Worm (Caenorhabditis elegans) whole organism, young adult: ENCODE results near the gene C14B1.12.

ENCODE experiments used
- B0019.2 ChIP-seq: fragments of 200-800 bp; sonication (Bioruptor generic); conservative IDR thresholded peaks from 2 replicates; pipeline ENCODE4 v1.3.6; 2022; ENCODE audit warnings: missing genetic modification reagents, missing genetic modification characterization, missing compliant biosample characterization
- B0261.1 ChIP-seq: sonication (generic microtip); optimal IDR thresholded peaks from 2 replicates; lab custom pipeline; 2016; ENCODE audit warnings: mild to moderate bottlenecking, missing genetic modification characterization, moderate library complexity, missing compliant biosample characterization
- F10E7.11 ChIP-seq: sonication (generic microtip); optimal IDR thresholded peaks from 2 replicates; lab custom pipeline; 2017; ENCODE audit warnings: mild to moderate bottlenecking, missing genetic modification characterization, moderate library complexity, missing compliant biosample characterization
- F22D6.2 ChIP-seq: sonication (generic microtip); optimal IDR thresholded peaks from 2 replicates; lab custom pipeline; 2016; ENCODE audit warnings: mild to moderate bottlenecking, missing genetic modification characterization, missing compliant biosample characterization
- F49E8.2 ChIP-seq: sonication (generic microtip); optimal IDR thresholded peaks from 3 replicates; lab custom pipeline; 2017; ENCODE audit warnings: missing genetic modification characterization, mild to moderate bottlenecking, missing compliant biosample characterization, antibody characterized with exemption, moderate library complexity; ENCODE audit not compliant: insufficient read depth
- F57A8.1 ChIP-seq: fragments of 200-800 bp; sonication (Bioruptor generic); optimal IDR thresholded peaks from 2 replicates; lab custom pipeline; 2018; ENCODE audit warnings: mild to moderate bottlenecking, missing genetic modification characterization, moderate library complexity, missing compliant biosample characterization
- T07F8.4 ChIP-seq: sonication (generic microtip); optimal IDR thresholded peaks from 2 replicates; lab custom pipeline; 2016; ENCODE audit warnings: mild to moderate bottlenecking, missing genetic modification characterization, moderate library complexity, missing compliant biosample characterization
- T26A5.8 ChIP-seq: sonication (generic microtip); optimal IDR thresholded peaks from 2 replicates; lab custom pipeline; 2016; ENCODE audit warnings: missing genetic modification characterization, missing compliant biosample characterization
- Y56A3A.18 ChIP-seq: fragments of 200-800 bp; sonication (Bioruptor generic); IDR thresholded peaks from 2 replicates; pipeline ENCODE4 v1.3.6; 2022; ENCODE audit warnings: missing genetic modification reagents, missing genetic modification characterization, missing compliant biosample characterization
- akir-1 ChIP-seq: fragments of 200-800 bp; sonication (Bioruptor generic); optimal IDR thresholded peaks from 2 replicates; lab custom pipeline; 2018; ENCODE audit warnings: mild to moderate bottlenecking, missing genetic modification characterization, moderate library complexity, missing compliant biosample characterization
- ama-1 ChIP-seq, 3 experiments: fragments of 150-350 bp in 1 of 3; sonication (generic microtip) in 2 of 3; optimal IDR thresholded peaks; 2 replicates each; lab custom pipeline; 2014 to 2018; ENCODE audit warnings: missing biosample characterization in 2 of 3, missing genetic modification characterization in 2 of 3, missing genetic modification reagents in 2 of 3
- attf-6 ChIP-seq: fragments of 200-800 bp; sonication (Bioruptor generic); IDR thresholded peaks from 2 replicates; pipeline ENCODE4 v1.3.6; 2022; ENCODE audit warnings: missing genetic modification reagents, missing genetic modification characterization, missing compliant biosample characterization
- cebp-1 ChIP-seq, 2 experiments: fragments of 200-800 bp in 1 of 2; sonication (Bioruptor generic) in 1 of 2; sonication (generic microtip) in 1 of 2; IDR thresholded peaks in 1 of 2; optimal IDR thresholded peaks in 1 of 2; 2 replicates each; pipeline versions ENCODE4 v1.3.6 to Lab custom; 2017 to 2022; ENCODE audit warnings: missing compliant biosample characterization in 2 of 2, missing genetic modification characterization in 2 of 2, mild to moderate bottlenecking in 1 of 2, missing genetic modification reagents in 1 of 2, moderate library complexity in 1 of 2
- ceh-100 ChIP-seq: fragments of 200-800 bp; sonication (Bioruptor generic); IDR thresholded peaks from 2 replicates; pipeline ENCODE4 v1.3.6; 2022; ENCODE audit warnings: missing genetic modification reagents, missing genetic modification characterization, missing compliant biosample characterization
- ceh-58 ChIP-seq: fragments of 200-800 bp; sonication (Bioruptor generic); IDR thresholded peaks from 2 replicates; pipeline ENCODE4 v1.3.6; 2022; ENCODE audit warnings: missing genetic modification characterization, missing compliant biosample characterization
- dpl-1 ChIP-seq: fragments of 150-350 bp; optimal IDR thresholded peaks from 2 replicates; lab custom pipeline; 2014; ENCODE audit warnings: missing biosample characterization, missing genetic modification reagents, missing genetic modification characterization
- egl-18 ChIP-seq: fragments of 200-800 bp; sonication (Bioruptor generic); IDR thresholded peaks from 2 replicates; pipeline ENCODE4 v1.3.6; 2022; ENCODE audit warnings: missing genetic modification reagents, missing genetic modification characterization, missing compliant biosample characterization
- egl-44 ChIP-seq: fragments of 200-800 bp; sonication (Bioruptor generic); IDR thresholded peaks from 2 replicates; pipeline ENCODE4 v1.3.6; 2022; ENCODE audit warnings: missing genetic modification reagents, missing genetic modification characterization, missing compliant biosample characterization
- egrh-3 ChIP-seq: fragments of 200-800 bp; sonication (Bioruptor generic); IDR thresholded peaks from 2 replicates; pipeline ENCODE4 v1.3.6; 2022; ENCODE audit warnings: missing genetic modification reagents, missing genetic modification characterization, missing compliant biosample characterization
- ekl-4 ChIP-seq: fragments of 200-800 bp; sonication (Bioruptor generic); IDR thresholded peaks from 2 replicates; pipeline ENCODE4 v1.3.6; 2022; ENCODE audit warnings: missing genetic modification reagents, missing genetic modification characterization, missing compliant biosample characterization
- ets-4 ChIP-seq: fragments of 200-800 bp; sonication (Bioruptor generic); optimal IDR thresholded peaks from 2 replicates; lab custom pipeline; 2018; ENCODE audit warnings: mild to moderate bottlenecking, missing genetic modification characterization, missing compliant biosample characterization
- him-1 ChIP-seq: sonication (generic microtip); optimal IDR thresholded peaks from 2 replicates; lab custom pipeline; 2016; ENCODE audit warnings: missing genotype, missing genetic modification reagents, missing genetic modification characterization, missing compliant biosample characterization
- hmg-20 ChIP-seq: fragments of 200-800 bp; sonication (Bioruptor generic); IDR thresholded peaks from 2 replicates; pipeline ENCODE4 v1.3.6; 2022; ENCODE audit warnings: missing genetic modification reagents, missing genetic modification characterization, missing compliant biosample characterization
- hrde-1 ChIP-seq: sonication (generic microtip); optimal IDR thresholded peaks from 2 replicates; lab custom pipeline; 2016; ENCODE audit warnings: missing genetic modification characterization, mild to moderate bottlenecking, missing compliant biosample characterization, moderate library complexity, missing genotype, missing genetic modification reagents, borderline replicate concordance
- hsf-1 ChIP-seq: fragments of 200-800 bp; sonication (Bioruptor generic); IDR thresholded peaks from 2 replicates; pipeline ENCODE4 v1.3.6; 2022; ENCODE audit warnings: missing genetic modification reagents, missing genetic modification characterization, missing compliant biosample characterization
- let-526 ChIP-seq: fragments of 200-800 bp; sonication (Bioruptor generic); IDR thresholded peaks from 2 replicates; pipeline ENCODE4 v1.3.6; 2022; ENCODE audit warnings: missing genetic modification reagents, missing genetic modification characterization, missing compliant biosample characterization
- let-607 ChIP-seq, 2 experiments: fragments of 200-800 bp in 1 of 2; sonication (Bioruptor generic) in 1 of 2; sonication (generic microtip) in 1 of 2; optimal IDR thresholded peaks; 2 replicates each; lab custom pipeline; 2016 to 2018; ENCODE audit warnings: mild to moderate bottlenecking in 2 of 2, missing compliant biosample characterization in 2 of 2, missing genetic modification characterization in 2 of 2, moderate library complexity in 2 of 2, missing genotype in 1 of 2
- lin-26 ChIP-seq: fragments of 200-800 bp; sonication (Bioruptor generic); IDR thresholded peaks from 2 replicates; pipeline ENCODE4 v1.3.6; 2022; ENCODE audit warnings: missing genetic modification reagents, missing genetic modification characterization, missing compliant biosample characterization
- lin-35 ChIP-seq, 3 experiments: fragments of 150-350 bp in 2 of 3; sonication (generic microtip) in 1 of 3; optimal IDR thresholded peaks; 2 replicates each; lab custom pipeline; 2014 to 2018; ENCODE audit warnings: missing biosample characterization in 3 of 3, missing genetic modification characterization in 3 of 3, missing genetic modification reagents in 3 of 3
- madf-10 ChIP-seq: sonication (generic microtip); optimal IDR thresholded peaks from 2 replicates; lab custom pipeline; 2016; ENCODE audit warnings: mild to moderate bottlenecking, missing genetic modification characterization, missing compliant biosample characterization
- madf-6 ChIP-seq: fragments of 200-800 bp; sonication (Bioruptor generic); IDR thresholded peaks from 2 replicates; pipeline ENCODE4 v1.3.6; 2022; ENCODE audit warnings: missing genetic modification reagents, missing genetic modification characterization, missing compliant biosample characterization
- nfya-1 ChIP-seq: sonication (generic microtip); optimal IDR thresholded peaks from 2 replicates; lab custom pipeline; 2017; ENCODE audit warnings: antibody characterized with exemption, missing compliant biosample characterization, missing genetic modification characterization, borderline replicate concordance; ENCODE audit not compliant: insufficient read depth
- nhr-80 ChIP-seq: sonication (generic microtip); optimal IDR thresholded peaks from 2 replicates; lab custom pipeline; 2016; ENCODE audit warnings: missing genetic modification characterization, missing compliant biosample characterization
- nhr-90 ChIP-seq: sonication (generic microtip); optimal IDR thresholded peaks from 2 replicates; lab custom pipeline; 2016; ENCODE audit warnings: missing genotype, mild to moderate bottlenecking, missing genetic modification characterization, missing compliant biosample characterization
- pbrm-1 ChIP-seq: fragments of 200-800 bp; sonication (Bioruptor generic); IDR thresholded peaks from 2 replicates; pipeline ENCODE4 v1.3.6; 2022; ENCODE audit warnings: missing genetic modification reagents, missing genetic modification characterization, missing compliant biosample characterization
- pha-4 ChIP-seq: fragments of 150-350 bp; sonication (generic microtip); optimal IDR thresholded peaks from 2 replicates; lab custom pipeline; 2014; ENCODE audit warnings: missing biosample characterization, missing genetic modification reagents, missing genetic modification characterization
- snpc-1.1 ChIP-seq: sonication (generic microtip); optimal IDR thresholded peaks from 2 replicates; lab custom pipeline; 2017; ENCODE audit warnings: missing genetic modification characterization, mild to moderate bottlenecking, missing compliant biosample characterization, antibody characterized with exemption, moderate library complexity, missing genotype, missing genetic modification reagents; ENCODE audit not compliant: insufficient read depth
- snpc-1.3 ChIP-seq: sonication (generic microtip); optimal IDR thresholded peaks from 2 replicates; lab custom pipeline; 2017; ENCODE audit warnings: missing genetic modification characterization, mild to moderate bottlenecking, missing compliant biosample characterization, antibody characterized with exemption, moderate library complexity, missing genotype, missing genetic modification reagents; ENCODE audit not compliant: insufficient read depth
- snpc-3.4 ChIP-seq: sonication (generic microtip); optimal IDR thresholded peaks from 2 replicates; lab custom pipeline; 2017; ENCODE audit warnings: missing genetic modification characterization, mild to moderate bottlenecking, missing compliant biosample characterization, antibody characterized with exemption, moderate library complexity, missing genotype, missing genetic modification reagents
- snpc-4 ChIP-seq, 5 experiments: fragments of 150-350 bp in 1 of 5; sonication (generic microtip) in 4 of 5; optimal IDR thresholded peaks; 2 replicates each; lab custom pipeline; 2014 to 2018; ENCODE audit warnings: missing genetic modification characterization in 5 of 5, missing biosample characterization in 3 of 5, antibody characterized with exemption in 2 of 5, mild to moderate bottlenecking in 2 of 5, missing compliant biosample characterization in 2 of 5, missing genotype in 2 of 5, moderate library complexity in 2 of 5, missing genetic modification reagents in 1 of 5
- tbp1 ChIP-seq: fragments of 200-800 bp; sonication (Bioruptor generic); optimal IDR thresholded peaks from 2 replicates; lab custom pipeline; 2018; ENCODE audit warnings: mild to moderate bottlenecking, missing genetic modification characterization, missing compliant biosample characterization
- tlf-1 ChIP-seq: fragments of 200-800 bp; sonication (Bioruptor generic); optimal IDR thresholded peaks from 2 replicates; lab custom pipeline; 2018; ENCODE audit warnings: mild to moderate bottlenecking, missing genetic modification characterization, missing compliant biosample characterization
- unc-130 ChIP-seq: sonication (generic microtip); optimal IDR thresholded peaks from 2 replicates; lab custom pipeline; 2016; ENCODE audit warnings: missing genetic modification reagents, missing genetic modification characterization, missing compliant biosample characterization
- xnd-1 ChIP-seq: sonication (generic microtip); optimal IDR thresholded peaks from 2 replicates; lab custom pipeline; 2016; ENCODE audit warnings: missing genotype, missing genetic modification reagents, missing genetic modification characterization, missing compliant biosample characterization

C14B1.12 gene

DNA sequence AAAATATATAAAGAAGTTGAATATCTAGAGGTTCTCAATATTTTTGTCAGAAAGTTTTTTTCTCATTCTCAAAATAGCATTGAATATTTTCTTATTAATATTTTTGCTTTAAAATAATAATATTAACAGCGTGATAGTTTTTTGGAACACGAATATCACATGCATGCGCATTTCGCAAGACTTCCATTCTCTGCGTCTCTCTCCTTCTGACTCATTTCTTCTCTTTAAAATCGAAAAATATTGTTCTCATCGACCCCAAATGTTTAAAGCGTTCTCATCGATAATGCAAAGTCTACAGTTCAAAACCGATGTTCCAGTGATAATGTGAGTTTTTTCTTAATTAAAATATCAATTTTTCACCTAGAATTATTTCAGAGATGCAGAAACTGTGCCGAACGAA is 21.4 kb downstream of the C14B1.12 start, which contains the start of gene C14B1.3 (continued):
- TF ChIP-seq tlf-1 (GFP tag; lab: Kevin White, UChicago), result no peak
- TF ChIP-seq egl-44 (GFP tag; lab: Robert Waterston, UW), result no peak
- TF ChIP-seq B0261.1, result no peak
- no peak for TF ChIP-seq attf-6
- TF ChIP-seq snpc-1.3 (tag; lab: Kevin White, UChicago), result no peak
- TF ChIP-seq madf-10, result no peak
- no peak for TF ChIP-seq ceh-58
- TF ChIP-seq cebp-1 (GFP tag; IDR thresholded peaks at IDR 0.05; lab: Robert Waterston, UW), result peak; percentile 98
- peak; percentile 99 for TF ChIP-seq cebp-1 (tag; optimal IDR thresholded peaks at IDR 0.05; lab: Kevin White, UChicago)
- TF ChIP-seq let-607 (tag; optimal IDR thresholded peaks at IDR 0.05; lab: Kevin White, UChicago), result peak in 1 of 2 experiments; percentile 75
- TF ChIP-seq nfya-1, result no peak
- no peak for TF ChIP-seq hsf-1 (GFP tag; lab: Robert Waterston, UW)
- TF ChIP-seq lin-26 (GFP tag; lab: Robert Waterston, UW), result no peak
- TF ChIP-seq pha-4 (tag; lab: Kevin White, UChicago), result no peak
- no peak for TF ChIP-seq T26A5.8 (tag; lab: Kevin White, UChicago)
- TF ChIP-seq F49E8.2, result no peak
- TF ChIP-seq tbp1, result no peak
- TF ChIP-seq ama-1 (optimal IDR thresholded peaks at IDR 0.05; lab: Kevin White, UChicago), result peak; percentile 39
- TF ChIP-seq ama-1 (GFP tag; optimal IDR thresholded peaks at IDR 0.05; lab: Kevin White, UChicago), result no peak
- TF ChIP-seq T07F8.4 (tag; lab: Kevin White, UChicago), result no peak
- peak; percentile 23 for TF ChIP-seq nhr-80 (tag; lab: Kevin White, UChicago)
- no peak for TF ChIP-seq madf-6 (GFP tag; lab: Robert Waterston, UW)
- TF ChIP-seq lin-35 (GFP tag; optimal IDR thresholded peaks at IDR 0.05; lab: Kevin White, UChicago), result peak in 1 of 3 experiments; percentile 13
- TF ChIP-seq ekl-4 (GFP tag; lab: Robert Waterston, UW), result no peak
- TF ChIP-seq ceh-100 (GFP tag; lab: Robert Waterston, UW), result no peak
- no peak for TF ChIP-seq hmg-20 (GFP tag; lab: Robert Waterston, UW)
- TF ChIP-seq Y56A3A.18, result no peak
- TF ChIP-seq let-526 (GFP tag; lab: Robert Waterston, UW), result no peak
- TF ChIP-seq hrde-1 (tag; lab: Kevin White, UChicago), result no peak
- no peak for TF ChIP-seq F57A8.1 (GFP tag; lab: Kevin White, UChicago)
- no peak for TF ChIP-seq ets-4 (GFP tag; lab: Kevin White, UChicago)
- no peak for TF ChIP-seq nhr-90 (tag; lab: Kevin White, UChicago)
- TF ChIP-seq F22D6.2 (tag; lab: Kevin White, UChicago), result no peak
- TF ChIP-seq pbrm-1 (GFP tag; lab: Robert Waterston, UW), result no peak
- TF ChIP-seq xnd-1, result no peak
- no peak for TF ChIP-seq akir-1 (GFP tag; lab: Kevin White, UChicago)
- TF ChIP-seq B0019.2 (GFP tag; lab: Robert Waterston, UW), result no peak
- no peak for TF ChIP-seq snpc-4 (GFP tag; optimal IDR thresholded peaks at IDR 0.05; lab: Kevin White, UChicago)
- TF ChIP-seq snpc-4 (tag; optimal IDR thresholded peaks at IDR 0.05; lab: Kevin White, UChicago), result peak in 2 of 4 experiments; percentile 22 to 34
- TF ChIP-seq egl-18, result no peak
- no peak for TF ChIP-seq him-1
- TF ChIP-seq snpc-3.4 (tag; lab: Kevin White, UChicago), result no peak
- no peak for TF ChIP-seq snpc-1.1 (tag; lab: Kevin White, UChicago)
- TF ChIP-seq F10E7.11 (tag; lab: Kevin White, UChicago), result no peak
- no peak for TF ChIP-seq unc-130 (GFP tag; lab: Kevin White, UChicago)
- TF ChIP-seq egrh-3 (GFP tag; lab: Robert Waterston, UW), result no peak
- TF ChIP-seq dpl-1 (GFP tag; lab: Kevin White, UChicago), result no peak
